Fruit fly (Drosophila melanogaster) whole organism, pupa: ENCODE measurements around the gene SCCRO.

Experiments
- CG12605 ChIP-seq: fragments of 200-800 bp; sonication (Bioruptor generic); IDR thresholded peaks from 2 replicates; pipeline ENCODE4 v1.3.6; 2022; ENCODE audit warnings: missing biosample characterization, missing genetic modification characterization
- CG15710 ChIP-seq: fragments of 200-800 bp; sonication (Bioruptor generic); optimal IDR thresholded peaks from 2 replicates; lab custom pipeline; 2018; ENCODE audit warnings: missing biosample characterization, mild to moderate bottlenecking, missing genetic modification characterization, moderate library complexity
- CG32121 ChIP-seq: fragments of 200-800 bp; sonication (Bioruptor generic); IDR thresholded peaks from 2 replicates; pipeline ENCODE4 v1.3.6; 2022; ENCODE audit warnings: missing biosample characterization, missing genetic modification characterization
- CG34367 ChIP-seq: fragments of 200-800 bp; sonication (Bioruptor generic); optimal IDR thresholded peaks from 2 replicates; lab custom pipeline; 2018; ENCODE audit warnings: missing biosample characterization, mild to moderate bottlenecking, missing genetic modification characterization
- CG8159 ChIP-seq: fragments of 200-800 bp; sonication (Bioruptor generic); optimal IDR thresholded peaks from 3 replicates; lab custom pipeline; 2018; ENCODE audit warnings: missing biosample characterization, mild to moderate bottlenecking, missing genetic modification characterization, moderate library complexity
- EcR ChIP-seq: fragments of 200-800 bp; sonication (Bioruptor generic); optimal IDR thresholded peaks from 3 replicates; lab custom pipeline; 2019; ENCODE audit warnings: missing biosample characterization, missing genetic modification characterization, mild to moderate bottlenecking, moderate library complexity, missing genetic modification reagents
- Pif1A ChIP-seq: fragments of 200-800 bp; sonication (Bioruptor generic); optimal IDR thresholded peaks from 3 replicates; lab custom pipeline; 2016; ENCODE audit warnings: missing biosample characterization, missing genetic modification characterization
- Pif1B ChIP-seq: fragments of 200-800 bp; sonication (Bioruptor generic); optimal IDR thresholded peaks from 3 replicates; lab custom pipeline; 2016; ENCODE audit warnings: missing biosample characterization, missing genetic modification characterization
- fd96Ca ChIP-seq: fragments of 200-800 bp; sonication (Bioruptor generic); IDR thresholded peaks from 3 replicates; pipeline ENCODE4 v1.3.6; 2022; ENCODE audit warnings: missing biosample characterization, missing genetic modification characterization

- TF ChIP-seq CG12605, result no peak
- no peak for TF ChIP-seq Pif1A (GFP tag; lab: Kevin White, UChicago)
- TF ChIP-seq CG34367, result no peak
- TF ChIP-seq Pif1B, result no peak
- TF ChIP-seq CG32121 (GFP tag; lab: Robert Waterston, UW), result no peak
- no peak for TF ChIP-seq fd96Ca (GFP tag; lab: Robert Waterston, UW)
- TF ChIP-seq CG15710 (tag; lab: Kevin White, UChicago), result no peak
- TF ChIP-seq CG8159 (tag; lab: Kevin White, UChicago), result no peak
- TF ChIP-seq EcR (GFP tag; lab: Kevin White, UChicago), result no peak
These were observed 41.8 kb downstream of the SCCRO start for dm6 chr3L:15604979-15605378.
